Fruit fly (Drosophila melanogaster) whole organism, adult: Measurements from ENCODE around the gene CG8004.
A peak's percentile ranks its signal among the peaks of the same experiment; 100 is the strongest.

ENCODE experiments used
- CG11617 ChIP-seq: fragments of 200-800 bp; sonication (Bioruptor generic); optimal IDR thresholded peaks from 2 replicates; lab custom pipeline; 2017; ENCODE audit warnings: mild to moderate bottlenecking, missing biosample characterization, missing genetic modification reagents, missing genetic modification characterization
- CG12768 ChIP-seq: fragments of 200-800 bp; sonication (Bioruptor generic); optimal IDR thresholded peaks from 2 replicates; lab custom pipeline; 2017; ENCODE audit warnings: missing biosample characterization, missing genetic modification characterization, mild to moderate bottlenecking, moderate library complexity, missing genetic modification reagents
- CG14711 ChIP-seq: fragments of 200-800 bp; sonication (Bioruptor generic); optimal IDR thresholded peaks from 2 replicates; lab custom pipeline; 2018; ENCODE audit warnings: missing biosample characterization, mild to moderate bottlenecking, missing genetic modification characterization, moderate library complexity
- CG1620 ChIP-seq: fragments of 200-800 bp; sonication (Bioruptor generic); optimal IDR thresholded peaks from 2 replicates; lab custom pipeline; 2016; ENCODE audit warnings: missing biosample characterization, missing genetic modification characterization
- CG33017 ChIP-seq: fragments of 200-800 bp; sonication (Bioruptor generic); optimal IDR thresholded peaks from 2 replicates; lab custom pipeline; 2018; ENCODE audit warnings: missing biosample characterization, mild to moderate bottlenecking, missing genetic modification characterization, moderate library complexity
- CG7101 ChIP-seq: fragments of 200-800 bp; sonication (Bioruptor generic); optimal IDR thresholded peaks from 2 replicates; lab custom pipeline; 2018; ENCODE audit warnings: missing biosample characterization, mild to moderate bottlenecking, missing genetic modification characterization, moderate library complexity
- Crg-1 ChIP-seq: fragments of 200-800 bp; sonication (Bioruptor generic); optimal IDR thresholded peaks from 2 replicates; lab custom pipeline; 2016; ENCODE audit warnings: missing biosample characterization, missing genetic modification characterization
- Mnt ChIP-seq: fragments of 200-800 bp; sonication (Bioruptor generic); optimal IDR thresholded peaks from 2 replicates; lab custom pipeline; 2016; ENCODE audit warnings: missing biosample characterization, mild to moderate bottlenecking, missing genetic modification characterization
- ovo ChIP-seq: fragments of 200-800 bp; sonication (Bioruptor generic); optimal IDR thresholded peaks from 2 replicates; lab custom pipeline; 2016; ENCODE audit warnings: missing biosample characterization, missing genetic modification characterization
- pad ChIP-seq: fragments of 200-800 bp; sonication (Bioruptor generic); optimal IDR thresholded peaks from 3 replicates; lab custom pipeline; 2017; ENCODE audit warnings: missing biosample characterization, missing genetic modification characterization, mild to moderate bottlenecking, moderate library complexity, missing genetic modification reagents

- no peak for TF ChIP-seq Crg-1
- TF ChIP-seq CG12768 (GFP tag; lab: Kevin White, UChicago): peak; percentile 56
- TF ChIP-seq CG11617 (GFP tag; lab: Kevin White, UChicago): peak; percentile 40
- TF ChIP-seq CG33017 (tag; lab: Kevin White, UChicago): peak; percentile 36
- TF ChIP-seq CG14711 (tag; lab: Kevin White, UChicago): peak; percentile 14
- peak; percentile 68 for TF ChIP-seq Mnt (GFP tag; lab: Kevin White, UChicago)
- no peak for TF ChIP-seq CG7101 (tag; lab: Kevin White, UChicago)
- TF ChIP-seq pad (GFP tag; lab: Kevin White, UChicago): no peak
- no peak for TF ChIP-seq ovo
- TF ChIP-seq CG1620 (GFP tag; lab: Kevin White, UChicago): no peak
Measured at dm6 chr3L:19939024-19939423, 10.7 kb upstream of the CG8004 start, which contains the start of gene Ac76E.
